Worm (Caenorhabditis elegans) whole organism, young adult: ENCODE data around the gene C36C5.15.

Experiments
- B0261.1 ChIP-seq: sonication (generic microtip); optimal IDR thresholded peaks from 2 replicates; lab custom pipeline; 2016; ENCODE audit warnings: mild to moderate bottlenecking, missing genetic modification characterization, moderate library complexity, missing compliant biosample characterization
- F22D6.2 ChIP-seq: sonication (generic microtip); optimal IDR thresholded peaks from 2 replicates; lab custom pipeline; 2016; ENCODE audit warnings: mild to moderate bottlenecking, missing genetic modification characterization, missing compliant biosample characterization
- F55B11.4 ChIP-seq: sonication (generic microtip); optimal IDR thresholded peaks from 2 replicates; lab custom pipeline; 2016; ENCODE audit warnings: missing compliant biosample characterization, missing genetic modification characterization, borderline replicate concordance; ENCODE audit not compliant: insufficient read depth
- ama-1 ChIP-seq, 3 experiments: fragments of 150-350 bp in 1 of 3; sonication (generic microtip) in 2 of 3; optimal IDR thresholded peaks; 2 replicates each; lab custom pipeline; 2014 to 2018; ENCODE audit warnings: missing biosample characterization in 2 of 3, missing genetic modification characterization in 2 of 3, missing genetic modification reagents in 2 of 3
- aptf-3 ChIP-seq: fragments of 200-800 bp; sonication (Bioruptor generic); IDR thresholded peaks from 2 replicates; pipeline ENCODE4 v1.3.6; 2022; ENCODE audit warnings: missing genetic modification characterization, missing compliant biosample characterization
- lin-40 ChIP-seq: sonication (generic microtip); optimal IDR thresholded peaks from 2 replicates; lab custom pipeline; 2016; ENCODE audit warnings: missing genetic modification characterization, mild to moderate bottlenecking, missing compliant biosample characterization, missing genotype, missing genetic modification reagents
- lir-1 ChIP-seq: fragments of 200-800 bp; sonication (Bioruptor generic); conservative IDR thresholded peaks from 2 replicates; pipeline ENCODE4 v1.3.6; 2022; ENCODE audit warnings: missing genetic modification reagents, missing genetic modification characterization, missing compliant biosample characterization
- nfya-1 ChIP-seq: sonication (generic microtip); optimal IDR thresholded peaks from 2 replicates; lab custom pipeline; 2017; ENCODE audit warnings: antibody characterized with exemption, missing compliant biosample characterization, missing genetic modification characterization, borderline replicate concordance; ENCODE audit not compliant: insufficient read depth
- tlf-1 ChIP-seq: fragments of 200-800 bp; sonication (Bioruptor generic); optimal IDR thresholded peaks from 2 replicates; lab custom pipeline; 2018; ENCODE audit warnings: mild to moderate bottlenecking, missing genetic modification characterization, missing compliant biosample characterization

DNA sequence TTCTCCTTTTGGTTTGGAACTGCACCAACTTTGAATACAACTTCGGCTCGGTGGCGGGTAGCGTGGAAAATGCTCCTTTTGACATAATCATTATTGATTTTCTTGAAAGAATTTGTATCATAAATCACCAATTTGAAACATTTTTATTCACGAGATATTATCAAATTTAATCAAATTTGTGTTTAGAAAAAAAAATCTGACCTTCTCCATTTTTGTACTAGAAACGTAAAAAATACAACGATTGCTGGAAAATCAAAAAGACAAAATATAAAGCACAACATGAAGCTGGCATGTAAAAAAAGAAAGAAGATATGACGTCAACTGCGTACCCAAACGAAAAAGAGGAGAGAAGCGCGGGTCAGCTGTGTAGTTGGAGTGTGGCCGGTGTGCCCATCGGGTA is 31.8 kb upstream of the C36C5.15 start, which contains the start of gene K08D9.4:
- TF ChIP-seq tlf-1 (GFP tag; lab: Kevin White, UChicago) (no peak), ama-1 (optimal IDR thresholded peaks at IDR 0.05; lab: Kevin White, UChicago) (no peak), ama-1 (GFP tag; optimal IDR thresholded peaks at IDR 0.05; lab: Kevin White, UChicago) (no peak), B0261.1 (tag; lab: Kevin White, UChicago) (no peak), lin-40 (tag; lab: Kevin White, UChicago) (no peak), lir-1 (GFP tag; lab: Robert Waterston, UW) (no peak), nfya-1 (tag; lab: Kevin White, UChicago) (no peak), F55B11.4 (no peak), aptf-3 (GFP tag; lab: Robert Waterston, UW) (no peak), F22D6.2 (tag; lab: Kevin White, UChicago) (no peak)
